Fruit fly (Drosophila melanogaster) whole organism, embryonic: ENCODE results near the gene HIPP1.

ENCODE experiments used
- Bdp1 ChIP-seq: fragments of 200-800 bp; sonication (Bioruptor generic); optimal IDR thresholded peaks from 3 replicates; lab custom pipeline; 2016; ENCODE audit warnings: missing biosample characterization, missing genetic modification characterization
- CG10209 ChIP-seq: fragments of 200-800 bp; sonication (Bioruptor generic); optimal IDR thresholded peaks from 3 replicates; lab custom pipeline; 2017; ENCODE audit warnings: missing biosample characterization, mild to moderate bottlenecking, missing genetic modification characterization, missing genetic modification reagents
- CG1024 ChIP-seq: fragments of 200-800 bp; sonication (Bioruptor generic); IDR thresholded peaks from 2 replicates; pipeline ENCODE4 v1.3.6; 2022; ENCODE audit warnings: missing biosample characterization, missing genetic modification characterization
- CG10267 ChIP-seq: fragments of 200-800 bp; sonication (Bioruptor generic); optimal IDR thresholded peaks from 2 replicates; lab custom pipeline; 2018; ENCODE audit warnings: missing biosample characterization, mild to moderate bottlenecking, missing genetic modification characterization, moderate library complexity
- CG10565 ChIP-seq: fragments of 200-800 bp; sonication (Bioruptor generic); optimal IDR thresholded peaks from 3 replicates; lab custom pipeline; 2016; ENCODE audit warnings: missing biosample characterization, mild to moderate bottlenecking, missing genetic modification characterization
- CG10959 ChIP-seq: fragments of 200-800 bp; sonication (Bioruptor generic); IDR thresholded peaks from 2 replicates; pipeline ENCODE4 v1.3.6; 2022; ENCODE audit warnings: missing biosample characterization, missing genetic modification characterization
- CG12236 ChIP-seq: fragments of 200-800 bp; sonication (Bioruptor generic); optimal IDR thresholded peaks from 2 replicates; lab custom pipeline; 2016; ENCODE audit warnings: missing biosample characterization, missing genetic modification characterization
- CG12299 ChIP-seq: fragments of 200-800 bp; sonication (Bioruptor generic); optimal IDR thresholded peaks from 2 replicates; lab custom pipeline; 2018; ENCODE audit warnings: missing biosample characterization, mild to moderate bottlenecking, missing genetic modification characterization
- CG13296 ChIP-seq: fragments of 200-800 bp; sonication (Bioruptor generic); optimal IDR thresholded peaks from 3 replicates; lab custom pipeline; 2018; ENCODE audit warnings: missing biosample characterization, mild to moderate bottlenecking, missing genetic modification characterization
- CG14050 ChIP-seq: fragments of 200-800 bp; sonication (Bioruptor generic); IDR thresholded peaks from 3 replicates; pipeline ENCODE4 v1.3.6; 2022; ENCODE audit warnings: missing biosample characterization, missing genetic modification characterization
- CG15514 ChIP-seq: fragments of 200-800 bp; sonication (Bioruptor generic); optimal IDR thresholded peaks from 3 replicates; lab custom pipeline; 2017; ENCODE audit warnings: missing biosample characterization, missing genetic modification characterization, mild to moderate bottlenecking, moderate library complexity, missing genetic modification reagents
- CG2712 ChIP-seq: fragments of 200-800 bp; optimal IDR thresholded peaks from 3 replicates; lab custom pipeline; 2019; ENCODE audit warnings: missing biosample characterization, mild to moderate bottlenecking, missing genetic modification characterization, moderate library complexity
- CG3995 ChIP-seq: fragments of 200-800 bp; sonication (Bioruptor generic); optimal IDR thresholded peaks from 3 replicates; lab custom pipeline; 2016; ENCODE audit warnings: missing biosample characterization, missing genetic modification characterization
- CG6683 ChIP-seq: fragments of 200-800 bp; sonication (Bioruptor generic); optimal IDR thresholded peaks from 2 replicates; lab custom pipeline; 2017; ENCODE audit warnings: missing biosample characterization, mild to moderate bottlenecking, missing genetic modification characterization, missing genetic modification reagents
- CG6765 ChIP-seq: fragments of 200-800 bp; sonication (Bioruptor generic); optimal IDR thresholded peaks from 3 replicates; lab custom pipeline; 2017; ENCODE audit warnings: missing biosample characterization, mild to moderate bottlenecking, missing genetic modification characterization
- CG7372 ChIP-seq: fragments of 200-800 bp; sonication (Bioruptor generic); IDR thresholded peaks from 2 replicates; pipeline ENCODE4 v1.3.6; 2022; ENCODE audit warnings: missing biosample characterization, missing genetic modification characterization
- CG8359 ChIP-seq: fragments of 200-800 bp; sonication (Bioruptor generic); optimal IDR thresholded peaks from 2 replicates; lab custom pipeline; 2017; ENCODE audit warnings: missing biosample characterization, mild to moderate bottlenecking, missing genetic modification characterization, borderline replicate concordance
- Dp ChIP-seq: fragments of 200-800 bp; sonication (Bioruptor generic); optimal IDR thresholded peaks from 2 replicates; lab custom pipeline; 2018; ENCODE audit warnings: missing biosample characterization, mild to moderate bottlenecking, missing genetic modification characterization, moderate library complexity
- E2f2 ChIP-seq: fragments of 200-800 bp; sonication (Bioruptor generic); IDR thresholded peaks from 2 replicates; pipeline ENCODE4 v1.3.6; 2022; ENCODE audit warnings: missing biosample characterization, missing genetic modification characterization
- Ets65A ChIP-seq: fragments of 200-800 bp; sonication (Bioruptor generic); peaks from one replicate; lab custom pipeline; 2016; ENCODE audit warnings: missing biosample characterization, missing genetic modification characterization
- Fer1 ChIP-seq: fragments of 200-800 bp; sonication (Bioruptor generic); optimal IDR thresholded peaks from 2 replicates; lab custom pipeline; 2017; ENCODE audit warnings: missing biosample characterization, mild to moderate bottlenecking, missing genetic modification characterization
- GATAe ChIP-seq: fragments of 200-800 bp; sonication (Bioruptor generic); conservative IDR thresholded peaks from 2 replicates; pipeline ENCODE4 v1.3.6; 2022; ENCODE audit warnings: missing biosample characterization, missing genetic modification characterization
- Neu2 ChIP-seq: fragments of 200-800 bp; sonication (Bioruptor generic); optimal IDR thresholded peaks from 3 replicates; lab custom pipeline; 2016; ENCODE audit warnings: missing biosample characterization, missing genetic modification characterization, borderline replicate concordance
- Ptx1 ChIP-seq: fragments of 200-800 bp; sonication (Bioruptor generic); IDR thresholded peaks from 2 replicates; pipeline ENCODE4 v1.3.6; 2022; ENCODE audit warnings: missing biosample characterization, missing genetic modification characterization
- Rx ChIP-seq: fragments of 200-800 bp; sonication (Bioruptor generic); IDR thresholded peaks from 2 replicates; pipeline ENCODE4 v1.3.6; 2022; ENCODE audit warnings: missing biosample characterization, missing genetic modification characterization
- Taf1 ChIP-seq: fragments of 200-800 bp; sonication (Bioruptor generic); IDR thresholded peaks from 2 replicates; pipeline ENCODE4 v1.3.6; 2022; ENCODE audit warnings: missing biosample characterization, missing genetic modification characterization
- Tbp ChIP-seq: fragments of >200 bp; optimal IDR thresholded peaks from 2 replicates; lab custom pipeline; 2018; ENCODE audit warnings: missing biosample characterization, missing genetic modification characterization
- amos ChIP-seq: fragments of 200-800 bp; sonication (Bioruptor generic); IDR thresholded peaks from 2 replicates; pipeline ENCODE4 v1.3.6; 2022; ENCODE audit warnings: missing biosample characterization, missing genetic modification characterization; ENCODE audit not compliant: partially characterized antibody
- bsh ChIP-seq, 2 experiments: fragments of 200-800 bp; sonication (Bioruptor generic); optimal IDR thresholded peaks; 2 replicates each; lab custom pipeline; 2017 to 2018; ENCODE audit warnings: mild to moderate bottlenecking in 2 of 2, missing biosample characterization in 2 of 2, missing genetic modification characterization in 2 of 2, moderate library complexity in 1 of 2
- cg ChIP-seq: fragments of 200-800 bp; sonication (Bioruptor generic); optimal IDR thresholded peaks from 3 replicates; lab custom pipeline; 2019; ENCODE audit warnings: missing biosample characterization, mild to moderate bottlenecking, missing genetic modification characterization, moderate library complexity
- ci ChIP-seq: fragments of 200-800 bp; sonication (Bioruptor generic); IDR thresholded peaks from 3 replicates; pipeline ENCODE4 v1.3.6; 2022; ENCODE audit warnings: missing biosample characterization, missing genetic modification characterization
- crol ChIP-seq: fragments of 200-800 bp; sonication (Bioruptor generic); IDR thresholded peaks from 2 replicates; pipeline ENCODE4 v1.3.6; 2022; ENCODE audit warnings: missing biosample characterization, missing genetic modification characterization
- da ChIP-seq: fragments of 200-800 bp; sonication (Bioruptor generic); optimal IDR thresholded peaks from 2 replicates; lab custom pipeline; 2016; ENCODE audit warnings: missing biosample characterization, missing genetic modification characterization
- dimm ChIP-seq: fragments of 200-800 bp; sonication (Bioruptor generic); IDR thresholded peaks from 2 replicates; pipeline ENCODE4 v1.3.6; 2022; ENCODE audit warnings: missing biosample characterization, missing genetic modification characterization
- ewg ChIP-seq: fragments of 200-800 bp; sonication (Bioruptor generic); optimal IDR thresholded peaks from 3 replicates; lab custom pipeline; 2017; ENCODE audit warnings: mild to moderate bottlenecking, missing biosample characterization, missing genetic modification reagents, missing genetic modification characterization
- exex ChIP-seq: fragments of 200-800 bp; sonication (Bioruptor generic); optimal IDR thresholded peaks from 4 replicates; lab custom pipeline; 2018; ENCODE audit warnings: missing biosample characterization, mild to moderate bottlenecking, missing genetic modification characterization, moderate library complexity
- fru ChIP-seq: fragments of >200 bp; optimal IDR thresholded peaks from 2 replicates; lab custom pipeline; 2017
- gfzf ChIP-seq: fragments of 200-800 bp; sonication (Bioruptor generic); optimal IDR thresholded peaks from 2 replicates; lab custom pipeline; 2016; ENCODE audit warnings: missing biosample characterization, mild to moderate bottlenecking, missing genetic modification characterization, moderate library complexity
- ham ChIP-seq: fragments of 200-800 bp; sonication (Bioruptor generic); IDR thresholded peaks from 2 replicates; pipeline ENCODE4 v1.3.6; 2022; ENCODE audit warnings: missing biosample characterization, missing genetic modification characterization
- kay ChIP-seq: fragments of 200-800 bp; sonication (Bioruptor generic); optimal IDR thresholded peaks from 2 replicates; lab custom pipeline; 2016; ENCODE audit warnings: missing biosample characterization, missing genetic modification characterization
- mld ChIP-seq: fragments of 200-800 bp; sonication (Bioruptor generic); IDR thresholded peaks from 3 replicates; pipeline ENCODE4 v1.3.6; 2022; ENCODE audit warnings: missing biosample characterization, missing genetic modification characterization; ENCODE audit not compliant: partially characterized antibody
- nau ChIP-seq: fragments of 200-800 bp; sonication (Bioruptor generic); optimal IDR thresholded peaks from 3 replicates; lab custom pipeline; 2017; ENCODE audit warnings: missing biosample characterization, mild to moderate bottlenecking, missing genetic modification characterization, missing genetic modification reagents
- pan ChIP-seq, 4 experiments: fragments of >200 bp in 3 of 4; fragments of 200-800 bp in 1 of 4; sonication (Bioruptor generic) in 1 of 4; optimal IDR thresholded peaks in 3 of 4; IDR thresholded peaks in 1 of 4; 2 replicates each; pipeline versions ENCODE4 v1.3.6 to Lab custom; 2017 to 2022; ENCODE audit warnings: missing biosample characterization in 2 of 4, missing genetic modification characterization in 2 of 4, mixed read lengths in 1 of 4
- pzg ChIP-seq: fragments of 200-800 bp; sonication (Bioruptor generic); optimal IDR thresholded peaks from 3 replicates; lab custom pipeline; 2018; ENCODE audit warnings: missing biosample characterization, mild to moderate bottlenecking, missing genetic modification characterization, moderate library complexity
- ro ChIP-seq: fragments of 200-800 bp; sonication (Bioruptor generic); IDR thresholded peaks from 2 replicates; pipeline ENCODE4 v1.3.6; 2022; ENCODE audit warnings: missing biosample characterization, missing genetic modification characterization
- slbo ChIP-seq: fragments of 200-800 bp; sonication (Bioruptor generic); IDR thresholded peaks from 2 replicates; pipeline ENCODE4 v1.3.6; 2022; ENCODE audit warnings: missing biosample characterization, missing genetic modification characterization
- ttk ChIP-seq: fragments of 200-800 bp; sonication (Bioruptor generic); IDR thresholded peaks from 2 replicates; pipeline ENCODE4 v2.1.2; 2022; ENCODE audit warnings: missing biosample characterization, missing genetic modification characterization
- wdn ChIP-seq: fragments of 200-800 bp; sonication (Bioruptor generic); IDR thresholded peaks from 2 replicates; pipeline ENCODE4 v1.3.6; 2022; ENCODE audit warnings: missing biosample characterization, missing genetic modification characterization
- zen2 ChIP-seq: fragments of 200-800 bp; sonication (Bioruptor generic); IDR thresholded peaks from 3 replicates; pipeline ENCODE4 v1.3.6; 2022; ENCODE audit warnings: missing biosample characterization, missing genetic modification characterization; ENCODE audit not compliant: partially characterized antibody

The HIPP1 gene

dm6 chr3L:20771891-20772646 lies 37.4 kb upstream of the HIPP1 start (continued):
- TF ChIP-seq ci (GFP tag; lab: Robert Waterston, UW) (peak; percentile 92), CG7372 (GFP tag; lab: Robert Waterston, UW) (peak; percentile 55; the same call in 1 of the 2 replicates), CG6683 (GFP tag; lab: Kevin White, UChicago) (peak; percentile 72), ro (GFP tag; lab: Robert Waterston, UW) (0 out of 2 replicates have a peak, but pooled peaks have one; percentile 32), Fer1 (GFP tag; lab: Kevin White, UChicago) (peak; percentile 82), CG3995 (GFP tag; lab: Kevin White, UChicago) (no peak), Tbp (GFP tag; lab: Kevin White, UChicago) (no peak), amos (GFP tag; lab: Robert Waterston, UW) (no peak), Ptx1 (GFP tag; lab: Robert Waterston, UW) (peak; percentile 81), pan (optimal IDR thresholded peaks at IDR 0.05; lab: Kevin White, UChicago) (no peak), pan (GFP tag; optimal IDR thresholded peaks at IDR 0.05 in 1 of 2, IDR thresholded peaks at IDR 0.05 in 1 of 2) (peak in 1 of 2 experiments; percentile 91), CG10959 (GFP tag; lab: Robert Waterston, UW) (peak; percentile 65), CG13296 (GFP tag; lab: Kevin White, UChicago) (peak; percentile 60), zen2 (GFP tag; lab: Robert Waterston, UW) (no peak), slbo (GFP tag; lab: Robert Waterston, UW) (peak; percentile 75), CG15514 (GFP tag; lab: Kevin White, UChicago) (peak; percentile 72), Taf1 (GFP tag; lab: Robert Waterston, UW) (0 out of 2 replicates have a peak, but pooled peaks have one; percentile 13), CG8359 (GFP tag; lab: Kevin White, UChicago) (peak; percentile 30), gfzf (GFP tag; lab: Kevin White, UChicago) (no peak), Ets65A (peak; percentile 72), crol (GFP tag; lab: Robert Waterston, UW) (no peak), nau (GFP tag; lab: Kevin White, UChicago) (no peak), exex (tag; lab: Kevin White, UChicago) (peak; percentile 3), E2f2 (GFP tag; lab: Robert Waterston, UW) (peak; percentile 58), dimm (GFP tag; lab: Robert Waterston, UW) (peak; percentile 51), ewg (GFP tag; lab: Kevin White, UChicago) (peak; percentile 60), ham (no peak), CG1024 (GFP tag; lab: Robert Waterston, UW) (peak; percentile 52), CG10209 (peak; percentile 77), pzg (GFP tag; lab: Kevin White, UChicago) (peak; percentile 12), cg (GFP tag; lab: Kevin White, UChicago) (peak; percentile 74), kay (GFP tag; lab: Kevin White, UChicago) (peak; percentile 50), CG10267 (tag; lab: Kevin White, UChicago) (peak; percentile 76), CG12299 (tag; lab: Kevin White, UChicago) (peak; percentile 80), CG12236 (peak; percentile 45), wdn (GFP tag; lab: Robert Waterston, UW) (peak; percentile 58; the same call in 1 of the 2 replicates), CG6765 (GFP tag; lab: Kevin White, UChicago) (peak; percentile 42), Neu2 (GFP tag; lab: Kevin White, UChicago) (no peak), CG14050 (GFP tag; lab: Robert Waterston, UW) (peak; percentile 82), Bdp1 (peak; percentile 64), Dp (GFP tag; lab: Kevin White, UChicago) (no peak), fru (lab: Kevin White, UChicago) (no peak), bsh (GFP tag; optimal IDR thresholded peaks at IDR 0.05; lab: Kevin White, UChicago) (peak; percentile 2 to 82), CG2712 (tag; lab: Kevin White, UChicago) (peak; percentile 84), da (no peak), ttk (GFP tag; lab: Robert Waterston, UW) (peak; percentile 55), Rx (peak; percentile 67; the same call in 1 of the 2 replicates), CG10565 (GFP tag; lab: Kevin White, UChicago) (no peak), GATAe (GFP tag; lab: Robert Waterston, UW) (no peak), mld (GFP tag; lab: Robert Waterston, UW) (no peak)
